Fruit fly (Drosophila melanogaster) whole organism, prepupa: Measurements from ENCODE around the gene CG17097.

Experiments used
- CG10631 ChIP-seq: fragments of 200-800 bp; sonication (Bioruptor generic); optimal IDR thresholded peaks from 2 replicates; lab custom pipeline; 2016; ENCODE audit warnings: missing biosample characterization, missing genetic modification characterization
- CG10669 ChIP-seq: fragments of 200-800 bp; sonication (Bioruptor generic); optimal IDR thresholded peaks from 3 replicates; lab custom pipeline; 2018; ENCODE audit warnings: missing biosample characterization, mild to moderate bottlenecking, missing genetic modification characterization, moderate library complexity
- CG11294 ChIP-seq: fragments of 200-800 bp; sonication (Bioruptor generic); IDR thresholded peaks from 2 replicates; pipeline ENCODE4 v1.3.6; 2022; ENCODE audit warnings: missing biosample characterization, missing genetic modification characterization
- CG11762 ChIP-seq: fragments of 200-800 bp; sonication (Bioruptor generic); optimal IDR thresholded peaks from 3 replicates; lab custom pipeline; 2016; ENCODE audit warnings: missing biosample characterization, missing genetic modification characterization; ENCODE audit not compliant: insufficient read depth
- CG11902 ChIP-seq: fragments of 200-800 bp; sonication (Bioruptor generic); optimal IDR thresholded peaks from 3 replicates; lab custom pipeline; 2016; ENCODE audit warnings: missing biosample characterization, missing genetic modification characterization
- CG15336 ChIP-seq: fragments of 200-800 bp; sonication (Bioruptor generic); IDR thresholded peaks from 2 replicates; pipeline ENCODE4 v1.3.6; 2022; ENCODE audit warnings: missing biosample characterization, missing genetic modification characterization
- CG16779 ChIP-seq: fragments of 200-800 bp; sonication (Bioruptor generic); optimal IDR thresholded peaks from 3 replicates; lab custom pipeline; 2017; ENCODE audit warnings: missing biosample characterization, mild to moderate bottlenecking, missing genetic modification characterization
- CG32006 ChIP-seq: fragments of 200-800 bp; sonication (Bioruptor generic); optimal IDR thresholded peaks from 3 replicates; lab custom pipeline; 2017; ENCODE audit warnings: missing biosample characterization, mild to moderate bottlenecking, missing genetic modification characterization
- CG34406 ChIP-seq: fragments of 200-800 bp; sonication (Bioruptor generic); optimal IDR thresholded peaks from 3 replicates; lab custom pipeline; 2016; ENCODE audit warnings: missing biosample characterization, missing genetic modification characterization
- CG3919 ChIP-seq: fragments of 200-800 bp; sonication (Bioruptor generic); optimal IDR thresholded peaks from 3 replicates; lab custom pipeline; 2016; ENCODE audit warnings: missing biosample characterization, missing genetic modification characterization
- CG4318 ChIP-seq: fragments of 200-800 bp; sonication (Bioruptor generic); optimal IDR thresholded peaks from 3 replicates; lab custom pipeline; 2017; ENCODE audit warnings: missing biosample characterization, mild to moderate bottlenecking, missing genetic modification characterization
- CG6163 ChIP-seq: fragments of 200-800 bp; sonication (Bioruptor generic); IDR thresholded peaks from 3 replicates; pipeline ENCODE4 v1.3.6; 2022; ENCODE audit warnings: missing biosample characterization, missing genetic modification characterization
- CG6276 ChIP-seq: fragments of 200-800 bp; sonication (Bioruptor generic); optimal IDR thresholded peaks from 2 replicates; lab custom pipeline; 2017; ENCODE audit warnings: missing biosample characterization, mild to moderate bottlenecking, missing genetic modification characterization
- CG6792 ChIP-seq: fragments of 200-800 bp; sonication (Bioruptor generic); optimal IDR thresholded peaks from 3 replicates; lab custom pipeline; 2016; ENCODE audit warnings: missing biosample characterization, missing genetic modification characterization
- CG6808 ChIP-seq: fragments of 200-800 bp; sonication (Bioruptor generic); optimal IDR thresholded peaks from 3 replicates; lab custom pipeline; 2017; ENCODE audit warnings: missing biosample characterization, missing genetic modification characterization, mild to moderate bottlenecking, moderate library complexity, missing genetic modification reagents
- CG6854 ChIP-seq: fragments of 200-800 bp; sonication (Bioruptor generic); optimal IDR thresholded peaks from 2 replicates; lab custom pipeline; 2017; ENCODE audit warnings: missing biosample characterization, mild to moderate bottlenecking, missing genetic modification characterization
- CG7368 ChIP-seq: fragments of 200-800 bp; sonication (Bioruptor generic); optimal IDR thresholded peaks from 3 replicates; lab custom pipeline; 2016; ENCODE audit warnings: missing biosample characterization, missing genetic modification characterization
- CG8119 ChIP-seq: fragments of 200-800 bp; sonication (Bioruptor generic); IDR thresholded peaks from 3 replicates; pipeline ENCODE4 v1.3.6; 2022; ENCODE audit warnings: missing biosample characterization, missing genetic modification characterization
- CG8319 ChIP-seq: fragments of 200-800 bp; sonication (Bioruptor generic); optimal IDR thresholded peaks from 3 replicates; lab custom pipeline; 2016; ENCODE audit warnings: missing biosample characterization, missing genetic modification characterization
- CG9139 ChIP-seq: fragments of 200-800 bp; sonication (Bioruptor generic); optimal IDR thresholded peaks from 3 replicates; lab custom pipeline; 2017; ENCODE audit warnings: missing biosample characterization, mild to moderate bottlenecking, missing genetic modification characterization
- Eip75B ChIP-seq: fragments of 200-800 bp; sonication (Bioruptor generic); optimal IDR thresholded peaks from 3 replicates; lab custom pipeline; 2016; ENCODE audit warnings: missing biosample characterization, missing genetic modification characterization
- Eip78C ChIP-seq: fragments of 200-800 bp; sonication (Bioruptor generic); peaks from one replicate; lab custom pipeline; 2016; ENCODE audit warnings: missing biosample characterization, missing genetic modification characterization
- Ets21C ChIP-seq: fragments of 200-800 bp; sonication (Bioruptor generic); optimal IDR thresholded peaks from 3 replicates; lab custom pipeline; 2016; ENCODE audit warnings: missing biosample characterization, missing genetic modification characterization
- Gug ChIP-seq: fragments of 200-800 bp; sonication (Bioruptor generic); IDR thresholded peaks from 2 replicates; pipeline ENCODE4 v1.3.6; 2022; ENCODE audit warnings: missing biosample characterization, missing genetic modification characterization
- Hr38 ChIP-seq: sonication (Bioruptor generic); optimal IDR thresholded peaks from 2 replicates; lab custom pipeline; 2016; ENCODE audit warnings: missing biosample characterization, missing genetic modification characterization
- Hr39 ChIP-seq: fragments of 200-800 bp; sonication (Bioruptor generic); optimal IDR thresholded peaks from 2 replicates; lab custom pipeline; 2016; ENCODE audit warnings: missing biosample characterization, missing genetic modification characterization
- Hr4 ChIP-seq: fragments of 200-800 bp; sonication (Bioruptor generic); optimal IDR thresholded peaks from 3 replicates; lab custom pipeline; 2016; ENCODE audit warnings: missing biosample characterization, missing genetic modification characterization
- Lpt ChIP-seq: fragments of 200-800 bp; sonication (Bioruptor generic); optimal IDR thresholded peaks from 3 replicates; lab custom pipeline; 2016; ENCODE audit warnings: missing biosample characterization, missing genetic modification characterization
- Met ChIP-seq: fragments of 200-800 bp; sonication (Bioruptor generic); optimal IDR thresholded peaks from 3 replicates; lab custom pipeline; 2016; ENCODE audit warnings: missing biosample characterization, missing genetic modification characterization
- Smox ChIP-seq: fragments of 200-800 bp; sonication (Bioruptor generic); optimal IDR thresholded peaks from 3 replicates; lab custom pipeline; 2016; ENCODE audit warnings: missing biosample characterization, missing genetic modification characterization
- Sox102F ChIP-seq: fragments of 200-800 bp; sonication (Bioruptor generic); optimal IDR thresholded peaks from 2 replicates; lab custom pipeline; 2016; ENCODE audit warnings: missing biosample characterization, mild to moderate bottlenecking, missing genetic modification characterization
- Sox15 ChIP-seq: fragments of 200-800 bp; sonication (Bioruptor generic); optimal IDR thresholded peaks from 3 replicates; lab custom pipeline; 2016; ENCODE audit warnings: missing biosample characterization, missing genetic modification characterization
- achi ChIP-seq: fragments of 200-800 bp; sonication (Bioruptor generic); optimal IDR thresholded peaks from 3 replicates; lab custom pipeline; 2016; ENCODE audit warnings: missing biosample characterization, missing genetic modification characterization
- acj6 ChIP-seq: fragments of 200-800 bp; sonication (Bioruptor generic); optimal IDR thresholded peaks from 3 replicates; lab custom pipeline; 2016; ENCODE audit warnings: missing biosample characterization, missing genetic modification characterization
- dac ChIP-seq: fragments of 200-800 bp; sonication (Bioruptor generic); optimal IDR thresholded peaks from 2 replicates; lab custom pipeline; 2017; ENCODE audit warnings: missing biosample characterization, mild to moderate bottlenecking, missing genetic modification characterization
- dsx ChIP-seq: fragments of 200-800 bp; optimal IDR thresholded peaks from 3 replicates; lab custom pipeline; 2019; ENCODE audit warnings: missing biosample characterization, mild to moderate bottlenecking, missing genetic modification characterization, moderate library complexity; ENCODE audit not compliant: poor library complexity, severe bottlenecking
- esn ChIP-seq: fragments of 200-800 bp; sonication (Bioruptor generic); optimal IDR thresholded peaks from 2 replicates; lab custom pipeline; 2016; ENCODE audit warnings: missing biosample characterization, mild to moderate bottlenecking, missing genetic modification characterization, moderate library complexity
- fd59A ChIP-seq: fragments of 200-800 bp; sonication (Bioruptor generic); optimal IDR thresholded peaks from 2 replicates; lab custom pipeline; 2017; ENCODE audit warnings: missing biosample characterization, mild to moderate bottlenecking, missing genetic modification characterization, missing genetic modification reagents
- fd85E ChIP-seq: fragments of 200-800 bp; sonication (Bioruptor generic); optimal IDR thresholded peaks from 3 replicates; lab custom pipeline; 2016; ENCODE audit warnings: missing biosample characterization, missing genetic modification characterization
- fkh ChIP-seq: fragments of 200-800 bp; sonication (Bioruptor generic); optimal IDR thresholded peaks from 3 replicates; lab custom pipeline; 2017; ENCODE audit warnings: missing biosample characterization, mild to moderate bottlenecking, missing genetic modification characterization, moderate library complexity
- net ChIP-seq: fragments of 200-800 bp; sonication (Bioruptor generic); optimal IDR thresholded peaks from 3 replicates; lab custom pipeline; 2016; ENCODE audit warnings: missing biosample characterization, missing genetic modification characterization
- pdm3 ChIP-seq: fragments of 200-800 bp; sonication (Bioruptor generic); optimal IDR thresholded peaks from 3 replicates; lab custom pipeline; 2016; ENCODE audit warnings: missing biosample characterization, missing genetic modification characterization
- salr ChIP-seq, 2 experiments: fragments of 200-800 bp; sonication (Bioruptor generic); optimal IDR thresholded peaks; 3 replicates each; lab custom pipeline; 2016 to 2018; ENCODE audit warnings: missing biosample characterization in 2 of 2, missing genetic modification characterization in 2 of 2, mild to moderate bottlenecking in 1 of 2
- ss ChIP-seq, 2 experiments: fragments of 200-800 bp; sonication (Bioruptor generic); optimal IDR thresholded peaks; 2 replicates in 1 of 2; 3 replicates in 1 of 2; lab custom pipeline; 2017 to 2018; ENCODE audit warnings: mild to moderate bottlenecking in 2 of 2, missing biosample characterization in 2 of 2, missing genetic modification characterization in 2 of 2, moderate library complexity in 1 of 2
- svp ChIP-seq: fragments of 200-800 bp; sonication (Bioruptor generic); peaks from one replicate; lab custom pipeline; 2016; ENCODE audit warnings: missing biosample characterization, missing genetic modification characterization
- topi ChIP-seq: fragments of 200-800 bp; sonication (Bioruptor generic); optimal IDR thresholded peaks from 3 replicates; lab custom pipeline; 2016; ENCODE audit warnings: missing biosample characterization, missing genetic modification characterization

Gene CG17097

dm6 chr2L:10676933-10677714, 30.9 kb downstream of the CG17097 start, which contains the start of gene CG17104 (continued):
- TF ChIP-seq dsx (GFP tag; lab: Kevin White, UChicago) (peak; percentile 61), CG8119 (GFP tag; lab: Robert Waterston, UW) (peak; percentile 89), Sox15 (GFP tag; lab: Kevin White, UChicago) (peak; percentile 35), ss (GFP tag; optimal IDR thresholded peaks at IDR 0.05; lab: Kevin White, UChicago) (peak; percentile 47 to 73), Smox (GFP tag; lab: Kevin White, UChicago) (peak; percentile 55), CG11762 (GFP tag; lab: Kevin White, UChicago) (peak; percentile 61), Lpt (GFP tag; lab: Kevin White, UChicago) (peak; percentile 68), esn (GFP tag; lab: Kevin White, UChicago) (peak; percentile 65), CG7368 (GFP tag; lab: Kevin White, UChicago) (peak; percentile 19), Ets21C (peak; percentile 6), CG34406 (GFP tag; lab: Kevin White, UChicago) (peak; percentile 55), topi (peak; percentile 63), CG6276 (GFP tag; lab: Kevin White, UChicago) (peak; percentile 77), CG10631 (GFP tag; lab: Kevin White, UChicago) (peak; percentile 71), fkh (GFP tag; lab: Kevin White, UChicago) (no peak), CG10669 (GFP tag; lab: Kevin White, UChicago) (peak; percentile 63), net (GFP tag; lab: Kevin White, UChicago) (peak; percentile 77), CG8319 (no peak), salr (GFP tag; optimal IDR thresholded peaks at IDR 0.05; lab: Kevin White, UChicago) (peak in 1 of 2 experiments; percentile 48), CG4318 (GFP tag; lab: Kevin White, UChicago) (peak; percentile 67), acj6 (GFP tag; lab: Kevin White, UChicago) (peak; percentile 61), Hr38 (GFP tag; lab: Kevin White, UChicago) (no peak), Eip75B (GFP tag; lab: Kevin White, UChicago) (peak; percentile 73)

dm6 chr2L:10677715-10678088, 31.5 kb downstream of the CG17097 start:
- no peak for TF ChIP-seq CG6792
- no peak for TF ChIP-seq Gug
- TF ChIP-seq CG15336 (GFP tag; lab: Robert Waterston, UW), result peak; percentile 4; the same call in 1 of the 2 replicates
- TF ChIP-seq CG32006 (GFP tag; lab: Kevin White, UChicago), result peak; percentile 26

dm6 chr2L:10679568-10679967, 33.4 kb downstream of the CG17097 start:
- TF ChIP-seq CG3919 (GFP tag; lab: Kevin White, UChicago) (no peak), CG7368 (GFP tag; lab: Kevin White, UChicago) (no peak), CG6854 (no peak), fd59A (GFP tag; lab: Kevin White, UChicago) (no peak), CG6163 (0 out of 3 replicates have a peak, but pooled peaks have one; percentile 26), svp (peak; percentile 59), CG9139 (GFP tag; lab: Kevin White, UChicago) (no peak), Hr39 (no peak), pdm3 (GFP tag; lab: Kevin White, UChicago) (no peak), ss (GFP tag; optimal IDR thresholded peaks at IDR 0.05; lab: Kevin White, UChicago) (no peak), Sox102F (no peak), CG16779 (tag; lab: Kevin White, UChicago) (no peak), CG11294 (GFP tag; lab: Robert Waterston, UW) (no peak), Hr4 (GFP tag; lab: Kevin White, UChicago) (peak; percentile 35), CG11902 (GFP tag; lab: Kevin White, UChicago) (no peak), CG32006 (GFP tag; lab: Kevin White, UChicago) (peak; percentile 16), CG6808 (GFP tag; lab: Kevin White, UChicago) (no peak), CG8119 (GFP tag; lab: Robert Waterston, UW) (peak; percentile 31; the same call in 1 of the 3 replicates), CG11762 (GFP tag; lab: Kevin White, UChicago) (no peak), Eip78C (peak; percentile 61), dac (GFP tag; lab: Kevin White, UChicago) (no peak), achi (GFP tag; lab: Kevin White, UChicago) (no peak), Smox (GFP tag; lab: Kevin White, UChicago) (no peak), Met (GFP tag; lab: Kevin White, UChicago) (peak; percentile 5), dsx (GFP tag; lab: Kevin White, UChicago) (no peak), salr (GFP tag; optimal IDR thresholded peaks at IDR 0.05; lab: Kevin White, UChicago) (no peak), fd85E (no peak), CG15336 (GFP tag; lab: Robert Waterston, UW) (0 out of 2 replicates have a peak, but pooled peaks have one; percentile 30)
